Worm (Caenorhabditis elegans) whole organism, L1 larva: ENCODE data around the gene pyr-1.

Experiments used
- C16A3.4 ChIP-seq: fragments of 150-350 bp; optimal IDR thresholded peaks from 2 replicates; lab custom pipeline; 2014; ENCODE audit warnings: missing biosample characterization, missing genetic modification characterization
- C34B4.2 ChIP-seq: sonication (generic microtip); optimal IDR thresholded peaks from 2 replicates; lab custom pipeline; 2017; ENCODE audit warnings: mild to moderate bottlenecking, missing genetic modification characterization, missing compliant biosample characterization
- F16B12.6 ChIP-seq: fragments of 150-350 bp; optimal IDR thresholded peaks from 2 replicates; lab custom pipeline; 2014; ENCODE audit warnings: missing biosample characterization, missing genetic modification characterization
- aly-2 ChIP-seq: fragments of 150-350 bp; optimal IDR thresholded peaks from 2 replicates; lab custom pipeline; 2014; ENCODE audit warnings: missing biosample characterization, missing genetic modification characterization
- ama-1 ChIP-seq: fragments of 150-350 bp; optimal IDR thresholded peaks from 2 replicates; lab custom pipeline; 2014
- blmp-1 ChIP-seq: fragments of 150-350 bp; optimal IDR thresholded peaks from 2 replicates; lab custom pipeline; 2014; ENCODE audit warnings: missing biosample characterization, missing genetic modification characterization
- ceh-63 ChIP-seq: fragments of 200-800 bp; sonication (Bioruptor generic); optimal IDR thresholded peaks from 2 replicates; lab custom pipeline; 2018; ENCODE audit warnings: mild to moderate bottlenecking, missing genetic modification characterization, missing compliant biosample characterization
- ces-1 ChIP-seq: fragments of 150-350 bp; optimal IDR thresholded peaks from 2 replicates; lab custom pipeline; 2014; ENCODE audit warnings: missing biosample characterization, missing genetic modification reagents, missing genetic modification characterization
- dpl-1 ChIP-seq, 3 experiments: fragments of 150-350 bp in 2 of 3; sonication (generic microtip) in 1 of 3; optimal IDR thresholded peaks; 2 replicates each; lab custom pipeline; 2014 to 2017; ENCODE audit warnings: missing biosample characterization in 3 of 3, missing genetic modification characterization in 3 of 3, missing genetic modification reagents in 3 of 3
- efl-1 ChIP-seq, 4 experiments: fragments of 150-350 bp; optimal IDR thresholded peaks in 3 of 4; peaks in 1 of 4; 1 replicate in 1 of 4; 2 replicates in 3 of 4; lab custom pipeline; 2014; ENCODE audit warnings: missing biosample characterization in 2 of 4, missing genetic modification characterization in 2 of 4, missing genetic modification reagents in 2 of 4
- egl-27 ChIP-seq, 2 experiments: fragments of 150-350 bp in 1 of 2; sonication (generic microtip); optimal IDR thresholded peaks; 3 replicates each; lab custom pipeline; 2017 to 2018; ENCODE audit warnings: missing biosample characterization in 2 of 2, missing genetic modification characterization in 2 of 2, missing genetic modification reagents in 2 of 2
- elt-2 ChIP-seq: sonication (generic microtip); optimal IDR thresholded peaks from 2 replicates; lab custom pipeline; 2016; ENCODE audit warnings: missing genetic modification characterization, mild to moderate bottlenecking, inconsistent platforms, missing compliant biosample characterization, missing genetic modification reagents
- ets-5 ChIP-seq: fragments of 200-800 bp; sonication (Bioruptor generic); IDR thresholded peaks from 2 replicates; pipeline ENCODE4 v1.3.6; 2022; ENCODE audit warnings: missing genetic modification characterization, missing compliant biosample characterization
- fkh-10 ChIP-seq: sonication (generic microtip); optimal IDR thresholded peaks from 2 replicates; lab custom pipeline; 2017; ENCODE audit warnings: missing biosample characterization, missing genetic modification reagents, missing genetic modification characterization
- fkh-4 ChIP-seq: sonication (generic microtip); optimal IDR thresholded peaks from 2 replicates; lab custom pipeline; 2016; ENCODE audit warnings: missing compliant biosample characterization, missing genetic modification characterization, borderline replicate concordance
- grh-1 ChIP-seq: fragments of 200-800 bp; sonication (Bioruptor generic); IDR thresholded peaks from 2 replicates; pipeline ENCODE4 v1.3.6; 2022; ENCODE audit warnings: missing genetic modification reagents, missing genetic modification characterization, missing compliant biosample characterization
- hpl-2 ChIP-seq: fragments of 150-350 bp; optimal IDR thresholded peaks from 2 replicates; lab custom pipeline; 2014; ENCODE audit warnings: missing biosample characterization, missing genetic modification reagents, missing genetic modification characterization
- jun-1 ChIP-seq: fragments of 150-350 bp; optimal IDR thresholded peaks from 2 replicates; lab custom pipeline; 2014; ENCODE audit warnings: missing biosample characterization, missing genetic modification reagents, missing genetic modification characterization
- lin-13 ChIP-seq: fragments of 150-350 bp; optimal IDR thresholded peaks from 2 replicates; lab custom pipeline; 2014; ENCODE audit warnings: missing biosample characterization, missing genetic modification reagents, missing genetic modification characterization
- lin-35 ChIP-seq, 2 experiments: fragments of 150-350 bp; optimal IDR thresholded peaks; 2 replicates each; lab custom pipeline; 2014; ENCODE audit warnings: missing biosample characterization in 2 of 2, missing genetic modification characterization in 2 of 2, missing genetic modification reagents in 2 of 2
- lsy-2 ChIP-seq, 2 experiments: fragments of 150-350 bp; optimal IDR thresholded peaks; 2 replicates each; lab custom pipeline; 2014; ENCODE audit warnings: missing biosample characterization in 2 of 2, missing genetic modification characterization in 2 of 2
- nhr-28 ChIP-seq: fragments of 150-350 bp; optimal IDR thresholded peaks from 2 replicates; lab custom pipeline; 2014; ENCODE audit warnings: missing biosample characterization, missing genetic modification characterization
- nhr-77 ChIP-seq: fragments of 150-350 bp; optimal IDR thresholded peaks from 2 replicates; lab custom pipeline; 2014; ENCODE audit warnings: missing biosample characterization, missing genetic modification characterization
- pag-3 ChIP-seq: sonication (generic microtip); optimal IDR thresholded peaks from 2 replicates; lab custom pipeline; 2017; ENCODE audit warnings: missing genetic modification characterization, mild to moderate bottlenecking, missing compliant biosample characterization, antibody characterized with exemption, borderline replicate concordance; ENCODE audit not compliant: insufficient read depth
- pax-3 ChIP-seq: fragments of 200-800 bp; sonication (Bioruptor generic); optimal IDR thresholded peaks from 2 replicates; lab custom pipeline; 2018; ENCODE audit warnings: mild to moderate bottlenecking, missing genetic modification characterization, moderate library complexity, missing compliant biosample characterization
- pqm-1 ChIP-seq: sonication (generic microtip); optimal IDR thresholded peaks from 3 replicates; lab custom pipeline; 2017; ENCODE audit warnings: missing biosample characterization, missing genetic modification characterization
- rnt-1 ChIP-seq: sonication (generic microtip); optimal IDR thresholded peaks from 2 replicates; lab custom pipeline; 2016; ENCODE audit warnings: mild to moderate bottlenecking, missing genetic modification characterization, moderate library complexity, missing compliant biosample characterization
- snu-23 ChIP-seq: sonication (generic microtip); optimal IDR thresholded peaks from 2 replicates; lab custom pipeline; 2016; ENCODE audit warnings: missing genetic modification characterization, missing compliant biosample characterization
- sox-4 ChIP-seq: sonication (generic microtip); optimal IDR thresholded peaks from 2 replicates; lab custom pipeline; 2016; ENCODE audit warnings: missing genetic modification characterization, missing compliant biosample characterization
- unc-30 ChIP-seq: sonication (generic microtip); optimal IDR thresholded peaks from 2 replicates; lab custom pipeline; 2017; ENCODE audit warnings: missing biosample characterization, missing genetic modification characterization
- unc-62 ChIP-seq: fragments of 150-350 bp; optimal IDR thresholded peaks from 2 replicates; lab custom pipeline; 2014; ENCODE audit warnings: missing biosample characterization, missing genetic modification reagents, missing genetic modification characterization
- unc-86 ChIP-seq: sonication (generic microtip); optimal IDR thresholded peaks from 2 replicates; lab custom pipeline; 2016; ENCODE audit warnings: missing genetic modification characterization, missing compliant biosample characterization
- vab-15 ChIP-seq: sonication (generic microtip); optimal IDR thresholded peaks from 2 replicates; lab custom pipeline; 2017; ENCODE audit warnings: missing genotype, mild to moderate bottlenecking, missing genetic modification characterization, missing compliant biosample characterization
- zag-1 ChIP-seq: fragments of 150-350 bp; optimal IDR thresholded peaks from 2 replicates; lab custom pipeline; 2014; ENCODE audit warnings: missing biosample characterization, missing genetic modification characterization

pyr-1 gene

ce11 chrII:8612470-8612869 is 38.4 kb upstream of the pyr-1 start, which contains the start of gene T22C8.1:
T22C8.1 (plus strand) TSS chrII:8612770.
- TF ChIP-seq F16B12.6: no peak
- no peak for TF ChIP-seq pag-3
- TF ChIP-seq nhr-77 (tag; lab: Kevin White, UChicago): no peak

- no peak for TF ChIP-seq efl-1 (optimal IDR thresholded peaks at IDR 0.05; lab: Kevin White, UChicago)
- TF ChIP-seq efl-1 (GFP tag; optimal IDR thresholded peaks at IDR 0.05 in 1 of 2; lab: Kevin White, UChicago): peak in 1 of 2 experiments; percentile 12
- no peak for TF ChIP-seq blmp-1 (tag; lab: Kevin White, UChicago)
These were observed 34.8 kb upstream of the pyr-1 start for ce11 chrII:8616155-8616554.

ce11 chrII:8617516-8617915 is 33.4 kb upstream of the pyr-1 start, which contains the start of gene chhy-1:
chhy-1 (minus strand) TSS chrII:8617616.
- TF ChIP-seq sox-4 (tag; lab: Kevin White, UChicago) (no peak), ceh-63 (no peak), ets-5 (no peak), grh-1 (no peak), hpl-2 (no peak), C34B4.2 (tag; lab: Kevin White, UChicago) (no peak), ces-1 (GFP tag; lab: Kevin White, UChicago) (no peak), egl-27 (tag; optimal IDR thresholded peaks at IDR 0.05; lab: Kevin White, UChicago) (no peak), unc-86 (tag; lab: Kevin White, UChicago) (no peak), pag-3 (no peak), fkh-4 (no peak), nhr-77 (tag; lab: Kevin White, UChicago) (no peak)

ce11 chrII:8621883-8622282 is 29.0 kb upstream of the pyr-1 start, which contains the start of gene T22C8.3:
T22C8.3 (minus strand) TSS chrII:8621983.
- TF ChIP-seq grh-1 (no peak), unc-62 (GFP tag; lab: Kevin White, UChicago) (no peak), vab-15 (no peak), dpl-1 (GFP tag; optimal IDR thresholded peaks at IDR 0.05; lab: Kevin White, UChicago) (peak in 1 of 3 experiments; percentile 4), C16A3.4 (tag; lab: Kevin White, UChicago) (no peak), lsy-2 (tag; optimal IDR thresholded peaks at IDR 0.05; lab: Kevin White, UChicago) (no peak)

ce11 chrII:8623396-8623795 is 27.5 kb upstream of the pyr-1 start, which contains the start of gene T22C8.4:
T22C8.4 (minus strand) TSS chrII:8623496.
- TF ChIP-seq lin-13 (no peak), ama-1 (lab: Kevin White, UChicago) (no peak), aly-2 (tag; lab: Kevin White, UChicago) (no peak), jun-1 (tag; lab: Kevin White, UChicago) (no peak), snu-23 (GFP tag; lab: Kevin White, UChicago) (no peak), zag-1 (tag; lab: Kevin White, UChicago) (no peak), nhr-28 (no peak), fkh-10 (GFP tag; lab: Kevin White, UChicago) (no peak)

- TF ChIP-seq elt-2 (tag; lab: Kevin White, UChicago) (peak; percentile 91), jun-1 (tag; lab: Kevin White, UChicago) (peak; percentile 34), rnt-1 (no peak), blmp-1 (tag; lab: Kevin White, UChicago) (no peak), unc-30 (tag; lab: Kevin White, UChicago) (no peak), efl-1 (optimal IDR thresholded peaks at IDR 0.05; lab: Kevin White, UChicago) (no peak), efl-1 (GFP tag; optimal IDR thresholded peaks at IDR 0.05 in 1 of 2; lab: Kevin White, UChicago) (peak in 1 of 2 experiments; percentile 88), pax-3 (tag; lab: Kevin White, UChicago) (no peak), pqm-1 (tag; lab: Kevin White, UChicago) (peak; percentile 89), lin-35 (GFP tag; optimal IDR thresholded peaks at IDR 0.05; lab: Kevin White, UChicago) (peak in 1 of 2 experiments; percentile 21)
- TF ChIP-seq, all 84 proteins: peak for 5
These were observed 25.7 kb upstream of the pyr-1 start, which contains the start of gene sptf-2 for ce11 chrII:8625163-8625562. sptf-2 (plus strand) TSS chrII:8625459.
